Worm (Caenorhabditis elegans) whole organism, L4 larva: ENCODE data around the gene R02D5.3.

Experiments used
- F26F4.8 ChIP-seq: fragments of 200-800 bp; sonication (Bioruptor generic); conservative IDR thresholded peaks from 2 replicates; pipeline ENCODE4 v1.3.6; 2022; ENCODE audit warnings: missing genetic modification characterization, missing compliant biosample characterization
- T20F7.1 ChIP-seq: fragments of 200-800 bp; sonication (Bioruptor generic); optimal IDR thresholded peaks from 2 replicates; lab custom pipeline; 2018; ENCODE audit warnings: mild to moderate bottlenecking, missing genetic modification characterization, missing compliant biosample characterization
- T26A8.4 ChIP-seq: fragments of 200-800 bp; sonication (Bioruptor generic); IDR thresholded peaks from 2 replicates; pipeline ENCODE4 v1.3.6; 2022; ENCODE audit warnings: missing genetic modification characterization, missing compliant biosample characterization
- ZK337.2 ChIP-seq: fragments of 200-800 bp; sonication (Bioruptor generic); IDR thresholded peaks from 2 replicates; pipeline ENCODE4 v1.3.6; 2022; ENCODE audit warnings: missing genetic modification reagents, missing genetic modification characterization, missing compliant biosample characterization
- aha-1 ChIP-seq: fragments of 150-350 bp; peaks from one replicate; lab custom pipeline; 2014; ENCODE audit warnings: missing biosample characterization, missing genetic modification characterization
- daf-16 ChIP-seq, 3 experiments: sonication (generic microtip); optimal IDR thresholded peaks; 2 replicates each; lab custom pipeline; 2016 to 2017; ENCODE audit warnings: missing genetic modification characterization in 3 of 3, missing genetic modification reagents in 3 of 3, mild to moderate bottlenecking in 2 of 3, missing compliant biosample characterization in 2 of 3, missing biosample characterization in 1 of 3, moderate library complexity in 1 of 3
- daf-19 ChIP-seq: fragments of 200-800 bp; sonication (Bioruptor generic); conservative IDR thresholded peaks from 2 replicates; pipeline ENCODE4 v1.3.6; 2022; ENCODE audit warnings: missing genetic modification characterization, missing compliant biosample characterization
- dmd-6 ChIP-seq: fragments of 200-800 bp; sonication (Bioruptor generic); IDR thresholded peaks from 2 replicates; pipeline ENCODE4 v1.3.6; 2022; ENCODE audit warnings: missing genetic modification reagents, missing genetic modification characterization, missing compliant biosample characterization
- dve-1 ChIP-seq: sonication (generic microtip); optimal IDR thresholded peaks from 2 replicates; lab custom pipeline; 2017; ENCODE audit warnings: antibody characterized with exemption, mild to moderate bottlenecking, missing genetic modification characterization, missing compliant biosample characterization; ENCODE audit not compliant: insufficient read depth
- hlh-11 ChIP-seq: fragments of 200-800 bp; sonication (Bioruptor generic); optimal IDR thresholded peaks from 2 replicates; lab custom pipeline; 2018; ENCODE audit warnings: mild to moderate bottlenecking, missing genetic modification characterization, missing compliant biosample characterization
- lim-7 ChIP-seq: fragments of 200-800 bp; sonication (Bioruptor generic); IDR thresholded peaks from 2 replicates; pipeline ENCODE4 v1.3.6; 2022; ENCODE audit warnings: missing genetic modification characterization, missing compliant biosample characterization
- lin-13 ChIP-seq: fragments of 150-350 bp; optimal IDR thresholded peaks from 2 replicates; lab custom pipeline; 2014; ENCODE audit warnings: missing biosample characterization, missing genetic modification reagents, missing genetic modification characterization
- madf-5 ChIP-seq, 2 experiments: fragments of 200-800 bp; sonication (Bioruptor generic); IDR thresholded peaks; 2 replicates each; pipeline ENCODE4 v1.3.6; 2022; ENCODE audit warnings: missing compliant biosample characterization in 2 of 2, missing genetic modification characterization in 2 of 2
- madf-9 ChIP-seq: fragments of 200-800 bp; sonication (Bioruptor generic); conservative IDR thresholded peaks from 2 replicates; pipeline ENCODE4 v1.3.6; 2022; ENCODE audit warnings: missing genetic modification reagents, missing genetic modification characterization, missing compliant biosample characterization
- mes-2 ChIP-seq: sonication (generic microtip); optimal IDR thresholded peaks from 2 replicates; lab custom pipeline; 2016; ENCODE audit warnings: missing genotype, mild to moderate bottlenecking, missing genetic modification characterization, missing compliant biosample characterization; ENCODE audit not compliant: poor library complexity, severe bottlenecking
- nhr-111 ChIP-seq: fragments of 200-800 bp; sonication (Bioruptor generic); optimal IDR thresholded peaks from 2 replicates; lab custom pipeline; 2018; ENCODE audit warnings: mild to moderate bottlenecking, missing genetic modification characterization, missing compliant biosample characterization
- nhr-28 ChIP-seq: fragments of 150-350 bp; optimal IDR thresholded peaks from 2 replicates; lab custom pipeline; 2014; ENCODE audit warnings: missing biosample characterization, missing genetic modification characterization
- nhr-6 ChIP-seq: fragments of 150-350 bp; optimal IDR thresholded peaks from 2 replicates; lab custom pipeline; 2014; ENCODE audit warnings: missing biosample characterization, missing genetic modification characterization
- pqm-1 ChIP-seq: sonication (generic microtip); optimal IDR thresholded peaks from 2 replicates; lab custom pipeline; 2017; ENCODE audit warnings: missing biosample characterization, missing genetic modification characterization
- rbr-2 ChIP-seq: sonication (generic microtip); optimal IDR thresholded peaks from 2 replicates; lab custom pipeline; 2016; ENCODE audit warnings: missing genotype, missing genetic modification characterization, missing compliant biosample characterization
- set-16 ChIP-seq: fragments of 200-800 bp; sonication (Bioruptor generic); IDR thresholded peaks from 2 replicates; pipeline ENCODE4 v1.3.6; 2022; ENCODE audit warnings: missing genetic modification reagents, missing genetic modification characterization, missing compliant biosample characterization
- snpc-1.2 ChIP-seq: fragments of 200-800 bp; sonication (Bioruptor generic); IDR thresholded peaks from 2 replicates; pipeline ENCODE4 v1.3.6; 2022; ENCODE audit warnings: missing genetic modification reagents, missing genetic modification characterization, missing compliant biosample characterization
- snpc-4 ChIP-seq: fragments of 150-350 bp; optimal IDR thresholded peaks from 2 replicates; lab custom pipeline; 2014; ENCODE audit warnings: missing biosample characterization, missing genetic modification characterization
- spr-1 ChIP-seq: sonication (generic microtip); optimal IDR thresholded peaks from 2 replicates; lab custom pipeline; 2016; ENCODE audit warnings: mild to moderate bottlenecking, missing genetic modification characterization, missing compliant biosample characterization
- unc-62 ChIP-seq, 3 experiments: fragments of 150-350 bp in 1 of 3; sonication (generic microtip); optimal IDR thresholded peaks in 2 of 3; peaks in 1 of 3; 1 replicate in 1 of 3; 2 replicates in 2 of 3; lab custom pipeline; 2014 to 2017; ENCODE audit warnings: missing biosample characterization in 3 of 3, missing genetic modification characterization in 3 of 3, missing genetic modification reagents in 3 of 3, missing genotype in 1 of 3
- zag-1 ChIP-seq: fragments of 150-350 bp; optimal IDR thresholded peaks from 2 replicates; lab custom pipeline; 2014; ENCODE audit warnings: missing biosample characterization, missing genetic modification characterization

R02D5.3 gene

ce11 chrV:14437355-14437754 is 45.6 kb upstream of the R02D5.3 start:
- no peak for TF ChIP-seq snpc-4 (tag; lab: Kevin White, UChicago)
- TF ChIP-seq madf-9 (GFP tag; lab: Robert Waterston, UW): no peak
- TF ChIP-seq aha-1 (tag; lab: Kevin White, UChicago): peak; percentile 11
- TF ChIP-seq, all 104 proteins: peak for 1

ce11 chrV:14438099-14438739 is 44.7 kb upstream of the R02D5.3 start:
- no peak for TF ChIP-seq nhr-111 (GFP tag; lab: Kevin White, UChicago)
- TF ChIP-seq aha-1 (tag; lab: Kevin White, UChicago): peak; percentile 91
- peak in 1 of 2 experiments; percentile 57 for TF ChIP-seq unc-62 (GFP tag; optimal IDR thresholded peaks at IDR 0.05 in 1 of 2; lab: Kevin White, UChicago)
- no peak for TF ChIP-seq unc-62 (tag; optimal IDR thresholded peaks at IDR 0.05; lab: Kevin White, UChicago)
- TF ChIP-seq, all 104 proteins: peak for 2

- TF ChIP-seq madf-9 (GFP tag; lab: Robert Waterston, UW): no peak
- TF ChIP-seq unc-62 (GFP tag; optimal IDR thresholded peaks at IDR 0.05 in 1 of 2; lab: Kevin White, UChicago): peak in 1 of 2 experiments; percentile 97
- TF ChIP-seq unc-62 (tag; optimal IDR thresholded peaks at IDR 0.05; lab: Kevin White, UChicago): no peak
- TF ChIP-seq zag-1: no peak
- TF ChIP-seq daf-19 (GFP tag; lab: Robert Waterston, UW): no peak
- TF ChIP-seq aha-1 (tag; lab: Kevin White, UChicago): peak; percentile 55
These were observed 43.7 kb upstream of the R02D5.3 start for ce11 chrV:14439236-14439635.

- TF ChIP-seq madf-5 (GFP tag; IDR thresholded peaks at IDR 0.05; lab: Robert Waterston, UW) (no peak), spr-1 (no peak), lim-7 (GFP tag; lab: Robert Waterston, UW) (no peak), snpc-1.2 (no peak), T26A8.4 (no peak), F26F4.8 (GFP tag; lab: Robert Waterston, UW) (no peak), lin-13 (GFP tag; lab: Kevin White, UChicago) (no peak)
These were observed 42.1 kb upstream of the R02D5.3 start, which contains the start of gene F23B12.4 for ce11 chrV:14440841-14441240. Gene F23B12.4, plus strand, starts transcription at chrV:14441141.

- TF ChIP-seq mes-2 (tag; lab: Kevin White, UChicago): peak; percentile 53
These were observed 39.4 kb upstream of the R02D5.3 start for ce11 chrV:14443471-14444015.

ce11 chrV:14446453-14446852 is 36.5 kb upstream of the R02D5.3 start:
- TF ChIP-seq set-16 (GFP tag; lab: Robert Waterston, UW) (peak; percentile 51), daf-16 (GFP tag; optimal IDR thresholded peaks at IDR 0.05; lab: Kevin White, UChicago) (no peak), daf-16 (tag; optimal IDR thresholded peaks at IDR 0.05; lab: Kevin White, UChicago) (no peak)
- TF ChIP-seq, all 104 proteins: peak for 1

ce11 chrV:14447240-14447763 is 35.7 kb upstream of the R02D5.3 start, which contains the start of the genes dlat-1 and fntb-1:
Gene dlat-1, minus strand, starts transcription at chrV:14447290.
Gene fntb-1, plus strand, starts transcription at chrV:14447651.
- TF ChIP-seq T20F7.1 (GFP tag; lab: Kevin White, UChicago): peak; percentile 95
- TF ChIP-seq pqm-1 (tag; lab: Kevin White, UChicago): peak; percentile 74
- peak; percentile 44 for TF ChIP-seq hlh-11 (tag; lab: Kevin White, UChicago)
- TF ChIP-seq rbr-2: no peak
- no peak for TF ChIP-seq ZK337.2 (GFP tag; lab: Robert Waterston, UW)
- peak; percentile 68 for TF ChIP-seq nhr-28
- TF ChIP-seq dve-1 (tag; lab: Kevin White, UChicago): peak; percentile 24
- peak; percentile 48 for TF ChIP-seq nhr-6 (tag; lab: Kevin White, UChicago)
- TF ChIP-seq dmd-6 (GFP tag; lab: Robert Waterston, UW): peak; percentile 56
- TF ChIP-seq daf-16 (GFP tag; optimal IDR thresholded peaks at IDR 0.05; lab: Kevin White, UChicago): no peak
- TF ChIP-seq daf-16 (tag; optimal IDR thresholded peaks at IDR 0.05; lab: Kevin White, UChicago): peak; percentile 23
- TF ChIP-seq mes-2 (tag; lab: Kevin White, UChicago): peak; percentile 19
